Fruit fly (Drosophila melanogaster): ENCODE measurements around the gene CG5262.

DNA sequence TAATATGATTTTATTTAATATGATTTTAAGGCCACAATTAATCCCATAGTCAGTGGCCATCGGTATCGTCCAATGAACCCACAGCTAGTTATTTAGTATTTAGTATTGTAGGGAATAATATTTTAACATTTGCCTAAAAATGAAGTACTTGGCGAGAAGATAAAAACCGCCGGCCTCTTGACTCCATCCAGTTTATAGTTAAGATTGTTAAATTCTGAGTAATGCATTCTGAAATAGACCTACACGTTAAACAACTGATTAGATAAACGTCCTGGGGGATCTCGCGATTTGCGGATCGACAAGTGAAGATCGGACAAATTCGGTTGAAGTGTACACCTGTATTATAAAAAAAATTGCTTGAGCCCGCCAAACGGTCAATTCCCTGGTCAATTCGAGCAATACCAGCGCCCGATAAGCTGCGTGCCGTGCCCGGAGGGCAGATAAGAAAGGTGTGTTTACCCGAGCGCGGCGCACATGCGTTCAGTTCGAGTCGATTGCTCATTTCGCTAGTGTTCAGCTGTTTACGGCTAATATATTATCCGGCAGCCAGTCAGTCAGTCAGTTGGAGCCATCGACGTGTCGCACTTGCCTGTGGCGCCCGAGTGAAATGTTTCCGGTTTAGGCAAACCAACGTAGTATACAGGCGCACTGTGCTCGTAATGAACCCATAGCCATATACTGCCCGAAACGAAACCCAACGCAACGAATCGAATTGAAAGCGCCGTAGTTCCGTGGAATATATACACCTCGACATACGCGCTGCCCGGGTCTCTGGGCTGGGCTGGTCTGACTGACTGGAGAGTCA, 43.0 kb downstream of the CG5262 start:
- TF ChIP-seq CG9139 (GFP tag; optimal IDR thresholded peaks at IDR 0.05) (no peak), Eip93F (GFP tag; optimal IDR thresholded peaks at IDR 0.05) (no peak), svp (GFP tag) (peak; percentile 88), topi (GFP tag; optimal IDR thresholded peaks at IDR 0.05) (no peak)

Measured in whole organism, prepupa.